Worm (Caenorhabditis elegans) whole organism, L4 larva: Measurements from ENCODE around the gene dhhc-8.
A peak's percentile ranks its signal among the peaks of the same experiment; 100 is the strongest.

ENCODE experiments used
- hlh-11 ChIP-seq: fragments of 200-800 bp; sonication (Bioruptor generic); optimal IDR thresholded peaks from 2 replicates; lab custom pipeline; 2018; ENCODE audit warnings: mild to moderate bottlenecking, missing genetic modification characterization, missing compliant biosample characterization
- mep-1 ChIP-seq: fragments of 150-350 bp; sonication (generic microtip); optimal IDR thresholded peaks from 3 replicates; lab custom pipeline; 2014; ENCODE audit warnings: missing biosample characterization, missing genetic modification characterization
- mes-2 ChIP-seq: sonication (generic microtip); optimal IDR thresholded peaks from 2 replicates; lab custom pipeline; 2016; ENCODE audit warnings: missing genotype, mild to moderate bottlenecking, missing genetic modification characterization, missing compliant biosample characterization; ENCODE audit not compliant: poor library complexity, severe bottlenecking
- nhr-237 ChIP-seq: sonication (generic microtip); optimal IDR thresholded peaks from 2 replicates; lab custom pipeline; 2017; ENCODE audit warnings: missing biosample characterization, missing genetic modification characterization
- pha-4 ChIP-seq, 2 experiments: fragments of 150-350 bp in 1 of 2; fragments of 200-800 bp in 1 of 2; sonication (Bioruptor generic) in 1 of 2; IDR thresholded peaks in 1 of 2; optimal IDR thresholded peaks in 1 of 2; 2 replicates each; pipeline versions ENCODE4 v1.3.6 to Lab custom; 2014 to 2022; ENCODE audit warnings: missing genetic modification characterization in 2 of 2, missing genetic modification reagents in 2 of 2, missing biosample characterization in 1 of 2, missing compliant biosample characterization in 1 of 2
- pqm-1 ChIP-seq: sonication (generic microtip); optimal IDR thresholded peaks from 2 replicates; lab custom pipeline; 2017; ENCODE audit warnings: missing biosample characterization, missing genetic modification characterization
- unc-130 ChIP-seq: sonication (generic microtip); optimal IDR thresholded peaks from 2 replicates; lab custom pipeline; 2016; ENCODE audit warnings: missing genetic modification reagents, missing genetic modification characterization, missing compliant biosample characterization
- unc-62 ChIP-seq, 3 experiments: fragments of 150-350 bp in 1 of 3; sonication (generic microtip); optimal IDR thresholded peaks in 2 of 3; peaks in 1 of 3; 1 replicate in 1 of 3; 2 replicates in 2 of 3; lab custom pipeline; 2014 to 2017; ENCODE audit warnings: missing biosample characterization in 3 of 3, missing genetic modification characterization in 3 of 3, missing genetic modification reagents in 3 of 3, missing genotype in 1 of 3

ce11 chrIII:13058140-13058539 lies 49.3 kb upstream of the dhhc-8 start:
- TF ChIP-seq unc-130 (GFP tag; lab: Kevin White, UChicago) (no peak), nhr-237 (no peak), mep-1 (tag; lab: Kevin White, UChicago) (no peak), mes-2 (tag; lab: Kevin White, UChicago) (no peak), pha-4 (GFP tag; IDR thresholded peaks at IDR 0.05; lab: Robert Waterston, UW) (no peak), pha-4 (tag; optimal IDR thresholded peaks at IDR 0.05; lab: Kevin White, UChicago) (peak; percentile 63), hlh-11 (tag; lab: Kevin White, UChicago) (no peak), unc-62 (GFP tag; optimal IDR thresholded peaks at IDR 0.05 in 1 of 2; lab: Kevin White, UChicago) (no peak), unc-62 (tag; optimal IDR thresholded peaks at IDR 0.05; lab: Kevin White, UChicago) (no peak), pqm-1 (tag; lab: Kevin White, UChicago) (no peak)
